Worm (Caenorhabditis elegans): ENCODE results near the gene ebp-2.

DNA sequence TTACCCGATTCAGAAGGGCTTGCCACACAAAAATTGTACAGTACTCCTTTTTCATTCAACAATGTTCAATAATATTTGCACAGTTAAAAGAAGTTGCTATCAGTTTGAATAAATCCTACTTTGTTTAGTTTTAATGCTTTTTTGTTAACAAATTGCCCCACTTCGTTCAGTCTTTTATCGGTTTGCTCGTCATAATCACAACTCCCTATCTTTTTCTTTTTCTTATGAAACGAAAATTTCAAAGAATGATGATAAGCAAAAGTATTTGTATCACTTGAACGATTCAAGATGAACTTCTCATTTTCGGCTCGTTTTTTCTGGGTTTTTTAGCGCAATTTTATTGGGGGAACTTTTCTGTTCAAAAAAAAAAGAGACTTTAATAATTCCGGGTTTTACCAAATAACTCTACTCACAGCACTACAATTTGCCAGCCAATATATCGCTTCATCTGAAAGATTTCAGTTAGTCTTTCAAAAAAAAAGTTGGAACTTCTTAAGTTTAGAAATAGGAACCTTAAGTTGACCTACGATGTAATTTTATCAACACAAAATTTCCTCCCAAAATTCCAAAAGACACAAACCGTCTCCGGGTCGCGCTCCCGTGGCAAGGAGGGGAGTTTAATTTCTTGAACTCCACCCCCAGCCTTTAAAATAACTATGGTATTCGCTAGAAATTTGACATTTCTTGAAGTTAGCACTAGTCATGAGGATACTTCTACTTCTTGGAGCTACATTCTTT is 17.8 kb upstream of the ebp-2 start, which contains the start of gene C05D12.3:
- no peak for TF ChIP-seq egl-43 (GFP tag; IDR thresholded peaks at IDR 0.05)
- TF ChIP-seq ztf-11 (tag; optimal IDR thresholded peaks at IDR 0.05): no peak
- TF ChIP-seq aha-1 (tag): no peak
- no peak for TF ChIP-seq nhr-76 (tag; optimal IDR thresholded peaks at IDR 0.05)
- no peak for TF ChIP-seq gei-8 (GFP tag; optimal IDR thresholded peaks at IDR 0.05)
- TF ChIP-seq hmg-1.1 (GFP tag; IDR thresholded peaks at IDR 0.05): no peak
- no peak for TF ChIP-seq tra-1 (GFP tag; IDR thresholded peaks at IDR 0.05)
- TF ChIP-seq madf-9 (GFP tag; conservative IDR thresholded peaks at IDR 0.05): no peak
- no peak for TF ChIP-seq daf-12 (tag; optimal IDR thresholded peaks at IDR 0.05)
- TF ChIP-seq nhr-102 (tag; optimal IDR thresholded peaks at IDR 0.05): no peak
- TF ChIP-seq nhr-237 (tag; optimal IDR thresholded peaks at IDR 0.05): no peak
- TF ChIP-seq F44E2.7 (GFP tag; IDR thresholded peaks at IDR 0.05): no peak
- TF ChIP-seq nhr-11 (tag; optimal IDR thresholded peaks at IDR 0.05): no peak
- no peak for TF ChIP-seq ZK546.5 (tag; optimal IDR thresholded peaks at IDR 0.05)

All from whole organism, L4 larva.